Fruit fly (Drosophila melanogaster) whole organism, embryonic: ENCODE measurements around the gene Scgalpha.

ENCODE experiments used
- CG10321 ChIP-seq: fragments of 200-800 bp; sonication (Bioruptor generic); IDR thresholded peaks from 2 replicates; pipeline ENCODE4 v1.3.6; 2022; ENCODE audit warnings: missing biosample characterization, missing genetic modification characterization
- CG11723 ChIP-seq: fragments of 200-800 bp; sonication (Bioruptor generic); optimal IDR thresholded peaks from 2 replicates; lab custom pipeline; 2017; ENCODE audit warnings: missing biosample characterization, mild to moderate bottlenecking, missing genetic modification characterization
- CG12299 ChIP-seq: fragments of 200-800 bp; sonication (Bioruptor generic); optimal IDR thresholded peaks from 2 replicates; lab custom pipeline; 2018; ENCODE audit warnings: missing biosample characterization, mild to moderate bottlenecking, missing genetic modification characterization
- CG16815 ChIP-seq: fragments of 200-800 bp; sonication (Bioruptor generic); optimal IDR thresholded peaks from 3 replicates; lab custom pipeline; 2017; ENCODE audit warnings: missing biosample characterization, mild to moderate bottlenecking, missing genetic modification characterization
- CG1832 ChIP-seq: fragments of 200-800 bp; sonication (Bioruptor generic); optimal IDR thresholded peaks from 2 replicates; lab custom pipeline; 2017; ENCODE audit warnings: missing biosample characterization, mild to moderate bottlenecking, missing genetic modification characterization, inconsistent platforms
- CG2129 ChIP-seq: fragments of 200-800 bp; sonication (Bioruptor generic); IDR thresholded peaks from 2 replicates; pipeline ENCODE4 v1.3.6; 2022; ENCODE audit warnings: missing biosample characterization, missing genetic modification characterization; ENCODE audit not compliant: partially characterized antibody
- CG2889 ChIP-seq: fragments of 200-800 bp; sonication (Bioruptor generic); IDR thresholded peaks from 3 replicates; pipeline ENCODE4 v1.3.6; 2022; ENCODE audit warnings: missing biosample characterization, missing genetic modification characterization
- CG3065 ChIP-seq: fragments of 200-800 bp; sonication (Bioruptor generic); optimal IDR thresholded peaks from 2 replicates; lab custom pipeline; 2016; ENCODE audit warnings: missing biosample characterization, missing genetic modification characterization
- CG31388 ChIP-seq: fragments of 200-800 bp; sonication (Bioruptor generic); optimal IDR thresholded peaks from 2 replicates; lab custom pipeline; 2016; ENCODE audit warnings: missing biosample characterization, missing genetic modification characterization
- CG32532 ChIP-seq: fragments of 200-800 bp; sonication (Bioruptor generic); IDR thresholded peaks from 2 replicates; pipeline ENCODE4 v1.3.6; 2022; ENCODE audit warnings: missing biosample characterization, missing genetic modification characterization
- CG5180 ChIP-seq: fragments of 200-800 bp; sonication (Bioruptor generic); optimal IDR thresholded peaks from 3 replicates; lab custom pipeline; 2017; ENCODE audit warnings: missing biosample characterization, missing genetic modification characterization, mild to moderate bottlenecking, moderate library complexity, missing genetic modification reagents
- CG6765 ChIP-seq: fragments of 200-800 bp; sonication (Bioruptor generic); optimal IDR thresholded peaks from 3 replicates; lab custom pipeline; 2017; ENCODE audit warnings: missing biosample characterization, mild to moderate bottlenecking, missing genetic modification characterization
- CG6813 ChIP-seq: fragments of 200-800 bp; sonication (Bioruptor generic); optimal IDR thresholded peaks from 2 replicates; lab custom pipeline; 2017; ENCODE audit warnings: missing biosample characterization, missing genetic modification characterization, mild to moderate bottlenecking, moderate library complexity, missing genetic modification reagents
- CG6854 ChIP-seq: fragments of 200-800 bp; sonication (Bioruptor generic); optimal IDR thresholded peaks from 3 replicates; lab custom pipeline; 2017; ENCODE audit warnings: missing biosample characterization, mild to moderate bottlenecking, missing genetic modification characterization
- CG8359 ChIP-seq: fragments of 200-800 bp; sonication (Bioruptor generic); optimal IDR thresholded peaks from 2 replicates; lab custom pipeline; 2017; ENCODE audit warnings: missing biosample characterization, mild to moderate bottlenecking, missing genetic modification characterization, borderline replicate concordance
- CG9437 ChIP-seq: fragments of 200-800 bp; sonication (Bioruptor generic); optimal IDR thresholded peaks from 2 replicates; lab custom pipeline; 2018; ENCODE audit warnings: missing biosample characterization, mild to moderate bottlenecking, missing genetic modification characterization
- CG9727 ChIP-seq: fragments of 200-800 bp; sonication (Bioruptor generic); optimal IDR thresholded peaks from 3 replicates; lab custom pipeline; 2017; ENCODE audit warnings: missing biosample characterization, mild to moderate bottlenecking, missing genetic modification characterization
- CG9817 ChIP-seq: fragments of 200-800 bp; sonication (Bioruptor generic); optimal IDR thresholded peaks from 2 replicates; lab custom pipeline; 2018; ENCODE audit warnings: missing biosample characterization, mild to moderate bottlenecking, missing genetic modification characterization, moderate library complexity
- Dip2 ChIP-seq: fragments of 200-800 bp; sonication (Bioruptor generic); IDR thresholded peaks from 2 replicates; pipeline ENCODE4 v1.3.6; 2022; ENCODE audit warnings: missing biosample characterization, missing genetic modification characterization
- Dref ChIP-seq: fragments of 200-800 bp; sonication (Bioruptor generic); IDR thresholded peaks from 2 replicates; pipeline ENCODE4 v1.3.6; 2022; ENCODE audit warnings: missing biosample characterization, missing genetic modification characterization
- ERR ChIP-seq: fragments of 200-800 bp; sonication (Bioruptor generic); optimal IDR thresholded peaks from 2 replicates; lab custom pipeline; 2016; ENCODE audit warnings: missing biosample characterization, missing genetic modification characterization
- Fer3 ChIP-seq: fragments of 200-800 bp; sonication (Bioruptor generic); optimal IDR thresholded peaks from 2 replicates; lab custom pipeline; 2018; ENCODE audit warnings: missing biosample characterization, mild to moderate bottlenecking, missing genetic modification characterization, moderate library complexity
- Hr3 ChIP-seq: fragments of 200-800 bp; sonication (Bioruptor generic); optimal IDR thresholded peaks from 3 replicates; lab custom pipeline; 2016; ENCODE audit warnings: missing biosample characterization, missing genetic modification characterization
- Hr51 ChIP-seq, 2 experiments: fragments of 200-800 bp; sonication (Bioruptor generic); optimal IDR thresholded peaks; 2 replicates in 1 of 2; 3 replicates in 1 of 2; lab custom pipeline; 2016 to 2018; ENCODE audit warnings: missing biosample characterization in 2 of 2, missing genetic modification characterization in 2 of 2, mild to moderate bottlenecking in 1 of 2, moderate library complexity in 1 of 2
- Hsf ChIP-seq: fragments of 200-800 bp; sonication (Bioruptor generic); optimal IDR thresholded peaks from 3 replicates; lab custom pipeline; 2016; ENCODE audit warnings: missing biosample characterization, missing genetic modification characterization
- Lim3 ChIP-seq: fragments of 200-800 bp; sonication (Bioruptor generic); IDR thresholded peaks from 2 replicates; pipeline ENCODE4 v1.3.6; 2022; ENCODE audit warnings: missing biosample characterization, missing genetic modification characterization
- Oaz ChIP-seq: fragments of 200-800 bp; sonication (Bioruptor generic); IDR thresholded peaks from 2 replicates; pipeline ENCODE4 v1.3.6; 2022; ENCODE audit warnings: missing biosample characterization, missing genetic modification characterization
- Optix ChIP-seq: fragments of 200-800 bp; sonication (Bioruptor generic); IDR thresholded peaks from 3 replicates; pipeline ENCODE4 v1.3.6; 2022; ENCODE audit warnings: missing biosample characterization, missing genetic modification characterization
- Sin3A ChIP-seq: fragments of >200 bp; optimal IDR thresholded peaks from 2 replicates; lab custom pipeline; 2018
- Stat92E ChIP-seq, 3 experiments: fragments of >200 bp in 2 of 3; fragments of 200-800 bp in 1 of 3; sonication (Bioruptor generic) in 1 of 3; optimal IDR thresholded peaks; 2 replicates each; lab custom pipeline; 2017 to 2019; ENCODE audit warnings: missing biosample characterization in 3 of 3, missing genetic modification characterization in 3 of 3, mild to moderate bottlenecking in 1 of 3, moderate library complexity in 1 of 3
- Tbp ChIP-seq: fragments of >200 bp; optimal IDR thresholded peaks from 2 replicates; lab custom pipeline; 2018; ENCODE audit warnings: missing biosample characterization, missing genetic modification characterization
- Xrp1 ChIP-seq: fragments of 200-800 bp; sonication (Bioruptor generic); IDR thresholded peaks from 2 replicates; pipeline ENCODE4 v1.3.6; 2022; ENCODE audit warnings: missing biosample characterization, missing genetic modification characterization
- ase ChIP-seq: fragments of 200-800 bp; sonication (Bioruptor generic); IDR thresholded peaks from 3 replicates; pipeline ENCODE4 v1.3.6; 2022; ENCODE audit warnings: missing biosample characterization, missing genetic modification characterization
- az2 ChIP-seq: fragments of 200-800 bp; sonication (Bioruptor generic); optimal IDR thresholded peaks from 3 replicates; lab custom pipeline; 2016; ENCODE audit warnings: missing biosample characterization, missing genetic modification characterization
- bab2 ChIP-seq: fragments of 200-800 bp; sonication (Bioruptor generic); optimal IDR thresholded peaks from 2 replicates; lab custom pipeline; 2016; ENCODE audit warnings: missing biosample characterization, missing genetic modification characterization
- bowl ChIP-seq: fragments of 200-800 bp; sonication (Bioruptor generic); IDR thresholded peaks from 2 replicates; pipeline ENCODE4 v1.3.6; 2022; ENCODE audit warnings: missing biosample characterization, missing genetic modification characterization
- corto ChIP-seq: fragments of 200-800 bp; sonication (Bioruptor generic); optimal IDR thresholded peaks from 2 replicates; lab custom pipeline; 2016; ENCODE audit warnings: missing biosample characterization, mild to moderate bottlenecking, missing genetic modification characterization, moderate library complexity
- cwo ChIP-seq: fragments of 200-800 bp; sonication (Bioruptor generic); optimal IDR thresholded peaks from 3 replicates; lab custom pipeline; 2017; ENCODE audit warnings: missing biosample characterization, missing genetic modification characterization, mild to moderate bottlenecking, moderate library complexity, missing genetic modification reagents
- hbn ChIP-seq: fragments of 200-800 bp; sonication (Bioruptor generic); IDR thresholded peaks from 2 replicates; pipeline ENCODE4 v1.3.6; 2022; ENCODE audit warnings: missing biosample characterization, missing genetic modification characterization; ENCODE audit not compliant: partially characterized antibody
- knrl ChIP-seq: fragments of 200-800 bp; sonication (Bioruptor generic); IDR thresholded peaks from 3 replicates; pipeline ENCODE4 v1.3.6; 2022; ENCODE audit warnings: missing biosample characterization, missing genetic modification characterization; ENCODE audit not compliant: partially characterized antibody
- onecut ChIP-seq: fragments of 200-800 bp; sonication (Bioruptor generic); IDR thresholded peaks from 2 replicates; pipeline ENCODE4 v1.3.6; 2022; ENCODE audit warnings: missing biosample characterization, missing genetic modification characterization
- pan ChIP-seq, 4 experiments: fragments of >200 bp in 3 of 4; fragments of 200-800 bp in 1 of 4; sonication (Bioruptor generic) in 1 of 4; optimal IDR thresholded peaks in 3 of 4; IDR thresholded peaks in 1 of 4; 2 replicates each; pipeline versions ENCODE4 v1.3.6 to Lab custom; 2017 to 2022; ENCODE audit warnings: missing biosample characterization in 2 of 4, missing genetic modification characterization in 2 of 4, mixed read lengths in 1 of 4
- pita ChIP-seq: fragments of 200-800 bp; sonication (Bioruptor generic); optimal IDR thresholded peaks from 2 replicates; lab custom pipeline; 2017; ENCODE audit warnings: missing biosample characterization, mild to moderate bottlenecking, missing genetic modification characterization
- pnt ChIP-seq: fragments of 200-800 bp; sonication (Bioruptor generic); optimal IDR thresholded peaks from 3 replicates; lab custom pipeline; 2016; ENCODE audit warnings: missing biosample characterization, missing genetic modification characterization
- so ChIP-seq: fragments of 200-800 bp; sonication (Bioruptor generic); IDR thresholded peaks from 3 replicates; pipeline ENCODE4 v1.3.6; 2022; ENCODE audit warnings: missing biosample characterization, missing genetic modification characterization
- tin ChIP-seq: fragments of 200-800 bp; sonication (Bioruptor generic); optimal IDR thresholded peaks from 3 replicates; lab custom pipeline; 2016; ENCODE audit warnings: missing biosample characterization, missing genetic modification characterization
- wek ChIP-seq: fragments of 200-800 bp; sonication (Bioruptor generic); optimal IDR thresholded peaks from 3 replicates; lab custom pipeline; 2018; ENCODE audit warnings: missing biosample characterization, mild to moderate bottlenecking, missing genetic modification characterization, moderate library complexity
- wor ChIP-seq: fragments of 200-800 bp; sonication (Bioruptor generic); IDR thresholded peaks from 2 replicates; pipeline ENCODE4 v1.3.6; 2022; ENCODE audit warnings: missing biosample characterization, missing genetic modification characterization
- yki ChIP-seq: fragments of >200 bp; optimal IDR thresholded peaks from 3 replicates; lab custom pipeline; 2018

Scgalpha gene

DNA sequence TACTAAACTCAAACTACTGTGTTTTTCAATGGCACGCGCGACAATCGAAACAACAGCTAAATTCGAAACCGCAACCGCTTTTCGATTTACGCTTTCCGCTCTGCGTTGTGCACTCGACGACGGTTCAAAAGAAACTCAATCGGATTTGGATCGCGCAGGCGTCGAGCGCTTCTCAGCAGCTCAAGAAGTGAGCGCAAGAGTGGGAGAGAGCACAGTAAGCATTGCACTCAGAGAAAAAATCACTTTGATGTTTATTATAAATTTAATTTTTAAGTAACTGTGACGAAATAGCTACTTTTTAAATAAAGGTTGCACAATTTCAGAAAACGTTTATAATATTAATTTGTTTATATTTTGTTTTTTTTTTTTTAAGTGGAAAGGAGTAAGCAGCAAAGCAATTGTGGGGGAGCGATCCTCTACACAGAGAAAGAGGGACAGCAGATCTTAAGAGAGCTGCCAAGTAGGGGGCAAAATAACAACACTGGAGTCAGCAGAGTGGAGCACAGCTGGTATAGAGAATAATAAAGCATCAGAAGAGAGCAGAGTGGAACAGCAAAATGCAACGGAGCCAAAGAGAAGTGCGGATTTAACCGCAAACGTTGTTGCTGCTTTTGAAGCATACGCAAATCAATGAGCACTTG lies 25.5 kb upstream of the Scgalpha start (continued):
- TF ChIP-seq corto (GFP tag; lab: Kevin White, UChicago), result peak; percentile 98
- peak; percentile 99 for TF ChIP-seq tin (GFP tag; lab: Kevin White, UChicago)
- TF ChIP-seq CG2889, result peak; percentile 98
- peak; percentile 97 for TF ChIP-seq Oaz (GFP tag; lab: Robert Waterston, UW)
- TF ChIP-seq CG12299, result peak; percentile 97
- peak; percentile 36; the same call in 1 of the 3 replicates for TF ChIP-seq knrl (GFP tag; lab: Robert Waterston, UW)
- peak; percentile 93 for TF ChIP-seq CG8359 (GFP tag; lab: Kevin White, UChicago)
- peak; percentile 97 for TF ChIP-seq CG32532 (GFP tag; lab: Robert Waterston, UW)
- peak; percentile 96 for TF ChIP-seq CG16815 (GFP tag; lab: Kevin White, UChicago)
- peak; percentile 6 for TF ChIP-seq yki (lab: Kevin White, UChicago)
- peak; percentile 99 for TF ChIP-seq so
- TF ChIP-seq CG9817 (tag; lab: Kevin White, UChicago), result peak; percentile 93
- TF ChIP-seq pita (GFP tag; lab: Kevin White, UChicago), result no peak
- peak; percentile 82 for TF ChIP-seq ERR (GFP tag; lab: Kevin White, UChicago)
- TF ChIP-seq pan (optimal IDR thresholded peaks at IDR 0.05; lab: Kevin White, UChicago), result no peak
- TF ChIP-seq pan (GFP tag; optimal IDR thresholded peaks at IDR 0.05 in 1 of 2, IDR thresholded peaks at IDR 0.05 in 1 of 2), result peak in 1 of 2 experiments; percentile 99
- TF ChIP-seq wek (GFP tag; lab: Kevin White, UChicago), result peak; percentile 71
- TF ChIP-seq Hr3 (GFP tag; lab: Kevin White, UChicago), result peak; percentile 99
- peak; percentile 99 for TF ChIP-seq CG9727 (GFP tag; lab: Kevin White, UChicago)
- TF ChIP-seq Hsf (GFP tag; lab: Kevin White, UChicago), result peak; percentile 96
- no peak for TF ChIP-seq Tbp
- TF ChIP-seq bowl (GFP tag; lab: Robert Waterston, UW), result peak; percentile 98
- peak; percentile 93 for TF ChIP-seq cwo (GFP tag; lab: Kevin White, UChicago)
- TF ChIP-seq CG6854 (GFP tag; lab: Kevin White, UChicago), result peak; percentile 93
- TF ChIP-seq CG31388 (GFP tag; lab: Kevin White, UChicago), result peak; percentile 95
- peak; percentile 91 for TF ChIP-seq CG6765
- peak in 1 of 3 experiments; percentile 98 for TF ChIP-seq Stat92E (GFP tag; optimal IDR thresholded peaks at IDR 0.05; lab: Kevin White, UChicago)
- peak; percentile 85 for TF ChIP-seq CG10321 (GFP tag; lab: Robert Waterston, UW)
- TF ChIP-seq Optix (GFP tag; lab: Robert Waterston, UW), result peak; percentile 96
- no peak for TF ChIP-seq CG2129 (GFP tag; lab: Robert Waterston, UW)
- TF ChIP-seq hbn (GFP tag; lab: Robert Waterston, UW), result no peak
- TF ChIP-seq CG6813 (GFP tag; lab: Kevin White, UChicago), result peak; percentile 98
- TF ChIP-seq ase (GFP tag; lab: Robert Waterston, UW), result peak; percentile 99
- TF ChIP-seq onecut (GFP tag; lab: Robert Waterston, UW), result peak; percentile 96
- no peak; the same call in 1 of the 2 replicates for TF ChIP-seq Dip2 (GFP tag; lab: Robert Waterston, UW)
- TF ChIP-seq az2 (GFP tag; lab: Kevin White, UChicago), result peak; percentile 99
- peak; percentile 97 for TF ChIP-seq wor (GFP tag; lab: Robert Waterston, UW)
- TF ChIP-seq pnt, result peak; percentile 85
- TF ChIP-seq Hr51 (GFP tag; optimal IDR thresholded peaks at IDR 0.05; lab: Kevin White, UChicago), result peak; percentile 96 to 99
- TF ChIP-seq Xrp1 (GFP tag; lab: Robert Waterston, UW), result peak; percentile 100
- no peak for TF ChIP-seq Dref (GFP tag; lab: Robert Waterston, UW)
- peak; percentile 96 for TF ChIP-seq CG11723 (GFP tag; lab: Kevin White, UChicago)
- peak; percentile 95 for TF ChIP-seq bab2 (GFP tag; lab: Kevin White, UChicago)
- TF ChIP-seq Sin3A, result no peak
- peak; percentile 95 for TF ChIP-seq Lim3 (GFP tag; lab: Robert Waterston, UW)
- peak; percentile 93 for TF ChIP-seq CG9437 (GFP tag; lab: Kevin White, UChicago)
- TF ChIP-seq Fer3, result peak; percentile 96
- peak; percentile 95 for TF ChIP-seq CG3065
- no peak for TF ChIP-seq CG1832 (GFP tag; lab: Kevin White, UChicago)
- TF ChIP-seq CG5180 (GFP tag; lab: Kevin White, UChicago), result peak; percentile 91
